Worm (Caenorhabditis elegans) whole organism, L1 larva: ENCODE results near the gene F10E9.1.

Experiments
- C04F5.9 ChIP-seq: sonication (generic microtip); optimal IDR thresholded peaks from 2 replicates; lab custom pipeline; 2016; ENCODE audit warnings: missing genetic modification characterization, missing compliant biosample characterization
- C16A3.4 ChIP-seq: fragments of 150-350 bp; optimal IDR thresholded peaks from 2 replicates; lab custom pipeline; 2014; ENCODE audit warnings: missing biosample characterization, missing genetic modification characterization
- C34B4.2 ChIP-seq: sonication (generic microtip); optimal IDR thresholded peaks from 2 replicates; lab custom pipeline; 2017; ENCODE audit warnings: mild to moderate bottlenecking, missing genetic modification characterization, missing compliant biosample characterization
- F16B12.6 ChIP-seq: fragments of 150-350 bp; optimal IDR thresholded peaks from 2 replicates; lab custom pipeline; 2014; ENCODE audit warnings: missing biosample characterization, missing genetic modification characterization
- aha-1 ChIP-seq: fragments of 150-350 bp; optimal IDR thresholded peaks from 2 replicates; lab custom pipeline; 2014; ENCODE audit warnings: missing biosample characterization, missing genetic modification characterization
- ceh-63 ChIP-seq: fragments of 200-800 bp; sonication (Bioruptor generic); optimal IDR thresholded peaks from 2 replicates; lab custom pipeline; 2018; ENCODE audit warnings: mild to moderate bottlenecking, missing genetic modification characterization, missing compliant biosample characterization
- ceh-8 ChIP-seq: fragments of 200-800 bp; sonication (Bioruptor generic); optimal IDR thresholded peaks from 2 replicates; lab custom pipeline; 2018; ENCODE audit warnings: mild to moderate bottlenecking, missing genetic modification characterization, moderate library complexity, missing compliant biosample characterization
- ceh-82 ChIP-seq, 3 experiments: fragments of 150-350 bp in 1 of 3; sonication (generic microtip) in 2 of 3; optimal IDR thresholded peaks; 2 replicates each; lab custom pipeline; 2014 to 2017; ENCODE audit warnings: missing biosample characterization in 3 of 3, missing genetic modification characterization in 3 of 3
- ces-1 ChIP-seq: fragments of 150-350 bp; optimal IDR thresholded peaks from 2 replicates; lab custom pipeline; 2014; ENCODE audit warnings: missing biosample characterization, missing genetic modification reagents, missing genetic modification characterization
- dpl-1 ChIP-seq, 3 experiments: fragments of 150-350 bp in 2 of 3; sonication (generic microtip) in 1 of 3; optimal IDR thresholded peaks; 2 replicates each; lab custom pipeline; 2014 to 2017; ENCODE audit warnings: missing biosample characterization in 3 of 3, missing genetic modification characterization in 3 of 3, missing genetic modification reagents in 3 of 3
- dsc-1 ChIP-seq: sonication (generic microtip); optimal IDR thresholded peaks from 2 replicates; lab custom pipeline; 2016; ENCODE audit warnings: mild to moderate bottlenecking, missing genetic modification characterization, missing compliant biosample characterization
- efl-1 ChIP-seq, 4 experiments: fragments of 150-350 bp; optimal IDR thresholded peaks in 3 of 4; peaks in 1 of 4; 1 replicate in 1 of 4; 2 replicates in 3 of 4; lab custom pipeline; 2014; ENCODE audit warnings: missing biosample characterization in 2 of 4, missing genetic modification characterization in 2 of 4, missing genetic modification reagents in 2 of 4
- efl-3 ChIP-seq: fragments of 200-800 bp; sonication (Bioruptor generic); optimal IDR thresholded peaks from 2 replicates; lab custom pipeline; 2018; ENCODE audit warnings: mild to moderate bottlenecking, missing genetic modification characterization, missing compliant biosample characterization
- egl-27 ChIP-seq, 2 experiments: fragments of 150-350 bp in 1 of 2; sonication (generic microtip); optimal IDR thresholded peaks; 3 replicates each; lab custom pipeline; 2017 to 2018; ENCODE audit warnings: missing biosample characterization in 2 of 2, missing genetic modification characterization in 2 of 2, missing genetic modification reagents in 2 of 2
- ets-5 ChIP-seq: fragments of 200-800 bp; sonication (Bioruptor generic); IDR thresholded peaks from 2 replicates; pipeline ENCODE4 v1.3.6; 2022; ENCODE audit warnings: missing genetic modification characterization, missing compliant biosample characterization
- fkh-10 ChIP-seq: sonication (generic microtip); optimal IDR thresholded peaks from 2 replicates; lab custom pipeline; 2017; ENCODE audit warnings: missing biosample characterization, missing genetic modification reagents, missing genetic modification characterization
- fos-1 ChIP-seq: fragments of 150-350 bp; optimal IDR thresholded peaks from 2 replicates; lab custom pipeline; 2014; ENCODE audit warnings: missing biosample characterization, missing genetic modification characterization
- grh-1 ChIP-seq: fragments of 200-800 bp; sonication (Bioruptor generic); IDR thresholded peaks from 2 replicates; pipeline ENCODE4 v1.3.6; 2022; ENCODE audit warnings: missing genetic modification reagents, missing genetic modification characterization, missing compliant biosample characterization
- hlh-4 ChIP-seq: sonication (generic microtip); optimal IDR thresholded peaks from 2 replicates; lab custom pipeline; 2016; ENCODE audit warnings: mild to moderate bottlenecking, missing genetic modification characterization, missing compliant biosample characterization
- hpl-2 ChIP-seq: fragments of 150-350 bp; optimal IDR thresholded peaks from 2 replicates; lab custom pipeline; 2014; ENCODE audit warnings: missing biosample characterization, missing genetic modification reagents, missing genetic modification characterization
- irx-1 ChIP-seq: sonication (generic microtip); optimal IDR thresholded peaks from 2 replicates; lab custom pipeline; 2016; ENCODE audit warnings: missing genetic modification characterization, missing compliant biosample characterization
- isw-1 ChIP-seq: fragments of 200-800 bp; sonication (Bioruptor generic); IDR thresholded peaks from 2 replicates; pipeline ENCODE4 v1.3.6; 2022; ENCODE audit warnings: missing genetic modification characterization, missing compliant biosample characterization
- lin-13 ChIP-seq: fragments of 150-350 bp; optimal IDR thresholded peaks from 2 replicates; lab custom pipeline; 2014; ENCODE audit warnings: missing biosample characterization, missing genetic modification reagents, missing genetic modification characterization
- lin-14 ChIP-seq: fragments of 200-800 bp; sonication (Bioruptor generic); optimal IDR thresholded peaks from 2 replicates; lab custom pipeline; 2018; ENCODE audit warnings: mild to moderate bottlenecking, missing genetic modification characterization, moderate library complexity, missing compliant biosample characterization
- lin-15B ChIP-seq: fragments of 150-350 bp; sonication (generic microtip); optimal IDR thresholded peaks from 3 replicates; lab custom pipeline; 2014; ENCODE audit warnings: missing biosample characterization, missing genetic modification characterization
- lin-35 ChIP-seq, 2 experiments: fragments of 150-350 bp; optimal IDR thresholded peaks; 2 replicates each; lab custom pipeline; 2014; ENCODE audit warnings: missing biosample characterization in 2 of 2, missing genetic modification characterization in 2 of 2, missing genetic modification reagents in 2 of 2
- lsy-2 ChIP-seq, 2 experiments: fragments of 150-350 bp; optimal IDR thresholded peaks; 2 replicates each; lab custom pipeline; 2014; ENCODE audit warnings: missing biosample characterization in 2 of 2, missing genetic modification characterization in 2 of 2
- mab-9 ChIP-seq: fragments of 200-800 bp; sonication (Bioruptor generic); IDR thresholded peaks from 2 replicates; pipeline ENCODE4 v1.3.6; 2022; ENCODE audit warnings: missing genetic modification reagents, missing genetic modification characterization, missing compliant biosample characterization
- mef-2 ChIP-seq: fragments of 150-350 bp; optimal IDR thresholded peaks from 2 replicates; lab custom pipeline; 2014; ENCODE audit warnings: missing biosample characterization, missing genetic modification characterization
- mep-1 ChIP-seq: fragments of 150-350 bp; optimal IDR thresholded peaks from 2 replicates; lab custom pipeline; 2014; ENCODE audit warnings: missing biosample characterization, missing genetic modification characterization
- nhr-12 ChIP-seq: sonication (generic microtip); optimal IDR thresholded peaks from 2 replicates; lab custom pipeline; 2017; ENCODE audit warnings: missing biosample characterization, missing genetic modification characterization
- nhr-20 ChIP-seq: sonication (generic microtip); optimal IDR thresholded peaks from 2 replicates; lab custom pipeline; 2016; ENCODE audit warnings: mild to moderate bottlenecking, missing genetic modification characterization, missing compliant biosample characterization
- nhr-47 ChIP-seq: sonication (generic microtip); optimal IDR thresholded peaks from 2 replicates; lab custom pipeline; 2016; ENCODE audit warnings: mild to moderate bottlenecking, missing genetic modification characterization, moderate library complexity, missing compliant biosample characterization
- nhr-71 ChIP-seq: sonication (generic microtip); optimal IDR thresholded peaks from 2 replicates; lab custom pipeline; 2016; ENCODE audit warnings: mild to moderate bottlenecking, missing genetic modification characterization, moderate library complexity, missing compliant biosample characterization
- nhr-77 ChIP-seq: fragments of 150-350 bp; optimal IDR thresholded peaks from 2 replicates; lab custom pipeline; 2014; ENCODE audit warnings: missing biosample characterization, missing genetic modification characterization
- nhr-85 ChIP-seq: sonication (generic microtip); peaks from one replicate; lab custom pipeline; 2016; ENCODE audit warnings: missing genetic modification characterization, inconsistent platforms, missing compliant biosample characterization
- pag-3 ChIP-seq: sonication (generic microtip); optimal IDR thresholded peaks from 2 replicates; lab custom pipeline; 2017; ENCODE audit warnings: missing genetic modification characterization, mild to moderate bottlenecking, missing compliant biosample characterization, antibody characterized with exemption, borderline replicate concordance; ENCODE audit not compliant: insufficient read depth
- pax-3 ChIP-seq: fragments of 200-800 bp; sonication (Bioruptor generic); optimal IDR thresholded peaks from 2 replicates; lab custom pipeline; 2018; ENCODE audit warnings: mild to moderate bottlenecking, missing genetic modification characterization, moderate library complexity, missing compliant biosample characterization
- rnt-1 ChIP-seq: sonication (generic microtip); optimal IDR thresholded peaks from 2 replicates; lab custom pipeline; 2016; ENCODE audit warnings: mild to moderate bottlenecking, missing genetic modification characterization, moderate library complexity, missing compliant biosample characterization
- snpc-4 ChIP-seq: fragments of 150-350 bp; optimal IDR thresholded peaks from 2 replicates; lab custom pipeline; 2014; ENCODE audit warnings: missing biosample characterization, missing genetic modification characterization
- sptf-1 ChIP-seq: fragments of 150-350 bp; optimal IDR thresholded peaks from 2 replicates; lab custom pipeline; 2014; ENCODE audit warnings: missing biosample characterization, missing genetic modification characterization
- tlp-1 ChIP-seq: fragments of 150-350 bp; optimal IDR thresholded peaks from 2 replicates; lab custom pipeline; 2014; ENCODE audit warnings: missing biosample characterization, missing genetic modification characterization
- unc-130 ChIP-seq: fragments of 150-350 bp; optimal IDR thresholded peaks from 2 replicates; lab custom pipeline; 2017; ENCODE audit warnings: missing biosample characterization, missing genetic modification characterization, inconsistent platforms
- unc-62 ChIP-seq: fragments of 150-350 bp; optimal IDR thresholded peaks from 2 replicates; lab custom pipeline; 2014; ENCODE audit warnings: missing biosample characterization, missing genetic modification reagents, missing genetic modification characterization
- unc-86 ChIP-seq: sonication (generic microtip); optimal IDR thresholded peaks from 2 replicates; lab custom pipeline; 2016; ENCODE audit warnings: missing genetic modification characterization, missing compliant biosample characterization
- unc-98 ChIP-seq: fragments of 200-800 bp; sonication (Bioruptor generic); IDR thresholded peaks from 2 replicates; pipeline ENCODE4 v1.3.6; 2022; ENCODE audit warnings: missing genetic modification characterization, missing compliant biosample characterization
- xbp-1 ChIP-seq: sonication (generic microtip); optimal IDR thresholded peaks from 2 replicates; lab custom pipeline; 2016; ENCODE audit warnings: missing genetic modification characterization, missing compliant biosample characterization
- zag-1 ChIP-seq: fragments of 150-350 bp; optimal IDR thresholded peaks from 2 replicates; lab custom pipeline; 2014; ENCODE audit warnings: missing biosample characterization, missing genetic modification characterization
- ztf-11 ChIP-seq, 2 experiments: sonication (generic microtip); optimal IDR thresholded peaks; 2 replicates each; lab custom pipeline; 2016 to 2017; ENCODE audit warnings: missing genetic modification characterization in 2 of 2, missing biosample characterization in 1 of 2, missing compliant biosample characterization in 1 of 2

F10E9.1 gene

ce11 chrIII:8356407-8356881 is 33.5 kb downstream of the F10E9.1 start (continued):
- TF ChIP-seq C34B4.2 (no peak), pax-3 (tag; lab: Kevin White, UChicago) (no peak), sptf-1 (tag; lab: Kevin White, UChicago) (no peak), irx-1 (tag; lab: Kevin White, UChicago) (peak; percentile 53), F16B12.6 (peak; percentile 16), hlh-4 (no peak), dpl-1 (GFP tag; optimal IDR thresholded peaks at IDR 0.05; lab: Kevin White, UChicago) (peak; percentile 47 to 68 (median 55)), ztf-11 (tag; optimal IDR thresholded peaks at IDR 0.05; lab: Kevin White, UChicago) (peak in 1 of 2 experiments; percentile 56), C04F5.9 (peak; percentile 39), mef-2 (peak; percentile 29), nhr-12 (tag; lab: Kevin White, UChicago) (no peak), snpc-4 (peak; percentile 26), ces-1 (GFP tag; lab: Kevin White, UChicago) (no peak), isw-1 (GFP tag; lab: Robert Waterston, UW) (peak; percentile 17; the same call in 1 of the 2 replicates), C16A3.4 (tag; lab: Kevin White, UChicago) (peak; percentile 69), efl-1 (optimal IDR thresholded peaks at IDR 0.05; lab: Kevin White, UChicago) (peak; percentile 72 to 85), efl-1 (GFP tag; optimal IDR thresholded peaks at IDR 0.05 in 1 of 2; lab: Kevin White, UChicago) (peak; percentile 53 to 54), lin-35 (GFP tag; optimal IDR thresholded peaks at IDR 0.05; lab: Kevin White, UChicago) (peak; percentile 61 to 80), unc-62 (GFP tag; lab: Kevin White, UChicago) (no peak), lsy-2 (tag; optimal IDR thresholded peaks at IDR 0.05; lab: Kevin White, UChicago) (peak; percentile 74 to 93), xbp-1 (tag; lab: Kevin White, UChicago) (peak; percentile 57), ceh-82 (tag; optimal IDR thresholded peaks at IDR 0.05; lab: Kevin White, UChicago) (peak; percentile 15 to 61 (median 54)), ets-5 (GFP tag; lab: Robert Waterston, UW) (no peak), unc-130 (tag; lab: Kevin White, UChicago) (peak; percentile 42), hpl-2 (GFP tag; lab: Kevin White, UChicago) (no peak), fos-1 (tag; lab: Kevin White, UChicago) (peak; percentile 14), fkh-10 (GFP tag; lab: Kevin White, UChicago) (peak; percentile 68), ceh-8 (GFP tag; lab: Kevin White, UChicago) (peak; percentile 10), rnt-1 (tag; lab: Kevin White, UChicago) (peak; percentile 65), zag-1 (tag; lab: Kevin White, UChicago) (peak; percentile 3), pag-3 (no peak), grh-1 (no peak)

- TF ChIP-seq tlp-1 (tag; lab: Kevin White, UChicago) (no peak), ets-5 (GFP tag; lab: Robert Waterston, UW) (no peak), nhr-77 (peak; percentile 90), unc-86 (tag; lab: Kevin White, UChicago) (peak; percentile 63), nhr-20 (peak; percentile 79), efl-3 (GFP tag; lab: Kevin White, UChicago) (no peak), nhr-12 (tag; lab: Kevin White, UChicago) (no peak), dsc-1 (tag; lab: Kevin White, UChicago) (peak; percentile 52), egl-27 (tag; optimal IDR thresholded peaks at IDR 0.05; lab: Kevin White, UChicago) (no peak), unc-62 (GFP tag; lab: Kevin White, UChicago) (no peak), ceh-82 (tag; optimal IDR thresholded peaks at IDR 0.05; lab: Kevin White, UChicago) (peak; percentile 58 to 88 (median 61)), lin-35 (GFP tag; optimal IDR thresholded peaks at IDR 0.05; lab: Kevin White, UChicago) (peak; percentile 87 to 91), nhr-47 (peak; percentile 80), ceh-63 (GFP tag; lab: Kevin White, UChicago) (no peak), nhr-85 (tag; lab: Kevin White, UChicago) (peak; percentile 88), C04F5.9 (peak; percentile 58), lin-14 (GFP tag; lab: Kevin White, UChicago) (peak; percentile 85), mab-9 (GFP tag; lab: Robert Waterston, UW) (0 out of 2 replicates have a peak, but pooled peaks have one; percentile 7), zag-1 (tag; lab: Kevin White, UChicago) (no peak), unc-98 (GFP tag; lab: Robert Waterston, UW) (no peak), lin-15B (tag; lab: Kevin White, UChicago) (peak; percentile 92), pag-3 (no peak), aha-1 (no peak), lin-13 (peak; percentile 73), xbp-1 (tag; lab: Kevin White, UChicago) (peak; percentile 73), dpl-1 (GFP tag; optimal IDR thresholded peaks at IDR 0.05; lab: Kevin White, UChicago) (peak; percentile 80 to 86 (median 85)), nhr-71 (tag; lab: Kevin White, UChicago) (peak; percentile 85), isw-1 (GFP tag; lab: Robert Waterston, UW) (peak; percentile 60), hlh-4 (no peak), mep-1 (peak; percentile 91)
Measured at ce11 chrIII:8358213-8358672, 35.3 kb downstream of the F10E9.1 start, which contains the start of the genes R05D3.8 and rfp-1. Gene R05D3.8, minus strand, starts transcription at chrIII:8358327. Gene rfp-1, plus strand, starts transcription at chrIII:8358622.
